Worm (Caenorhabditis elegans) whole organism, L4 larva: ENCODE results near the gene T10B5.4.

Experiments used
- F37D6.2 ChIP-seq: sonication (generic microtip); optimal IDR thresholded peaks from 2 replicates; lab custom pipeline; 2016; ENCODE audit warnings: mild to moderate bottlenecking, missing genetic modification characterization, missing compliant biosample characterization
- T26A8.4 ChIP-seq: fragments of 200-800 bp; sonication (Bioruptor generic); IDR thresholded peaks from 2 replicates; pipeline ENCODE4 v1.3.6; 2022; ENCODE audit warnings: missing genetic modification characterization, missing compliant biosample characterization
- ceh-28 ChIP-seq: fragments of 150-350 bp; optimal IDR thresholded peaks from 2 replicates; lab custom pipeline; 2014; ENCODE audit warnings: missing biosample characterization, missing genetic modification reagents, missing genetic modification characterization
- ceh-44 ChIP-seq: fragments of 200-800 bp; sonication (Bioruptor generic); IDR thresholded peaks from 2 replicates; pipeline ENCODE4 v1.3.6; 2022; ENCODE audit warnings: missing genetic modification reagents, missing genetic modification characterization, missing compliant biosample characterization
- dpl-1 ChIP-seq: fragments of 150-350 bp; optimal IDR thresholded peaks from 2 replicates; lab custom pipeline; 2014; ENCODE audit warnings: missing biosample characterization, missing genetic modification reagents, missing genetic modification characterization
- dve-1 ChIP-seq: sonication (generic microtip); optimal IDR thresholded peaks from 2 replicates; lab custom pipeline; 2017; ENCODE audit warnings: antibody characterized with exemption, mild to moderate bottlenecking, missing genetic modification characterization, missing compliant biosample characterization; ENCODE audit not compliant: insufficient read depth
- fkh-10 ChIP-seq: fragments of 150-350 bp; optimal IDR thresholded peaks from 2 replicates; lab custom pipeline; 2014; ENCODE audit warnings: missing biosample characterization, missing genetic modification reagents, missing genetic modification characterization
- fos-1 ChIP-seq: fragments of 150-350 bp; optimal IDR thresholded peaks from 2 replicates; lab custom pipeline; 2014; ENCODE audit warnings: missing biosample characterization, missing genetic modification characterization
- lin-1 ChIP-seq: fragments of 200-800 bp; sonication (Bioruptor generic); IDR thresholded peaks from 2 replicates; pipeline ENCODE4 v1.3.6; 2022; ENCODE audit warnings: missing genetic modification reagents, missing genetic modification characterization, missing compliant biosample characterization
- nhr-237 ChIP-seq: sonication (generic microtip); optimal IDR thresholded peaks from 2 replicates; lab custom pipeline; 2017; ENCODE audit warnings: missing biosample characterization, missing genetic modification characterization
- nhr-28 ChIP-seq: fragments of 150-350 bp; optimal IDR thresholded peaks from 2 replicates; lab custom pipeline; 2014; ENCODE audit warnings: missing biosample characterization, missing genetic modification characterization
- unc-39 ChIP-seq: sonication (generic microtip); optimal IDR thresholded peaks from 2 replicates; lab custom pipeline; 2017; ENCODE audit warnings: missing biosample characterization, missing genetic modification characterization
- zag-1 ChIP-seq: fragments of 150-350 bp; optimal IDR thresholded peaks from 2 replicates; lab custom pipeline; 2014; ENCODE audit warnings: missing biosample characterization, missing genetic modification characterization
- ztf-11 ChIP-seq: fragments of 150-350 bp; optimal IDR thresholded peaks from 2 replicates; lab custom pipeline; 2014; ENCODE audit warnings: missing biosample characterization, missing genetic modification characterization

ce11 chrV:1907350-1907749 is 35.7 kb upstream of the T10B5.4 start, which contains the start of gene Y32G9A.5:
- TF ChIP-seq unc-39 (tag; lab: Kevin White, UChicago) (no peak), nhr-28 (tag; lab: Kevin White, UChicago) (no peak), nhr-237 (tag; lab: Kevin White, UChicago) (no peak), ceh-44 (no peak), dve-1 (tag; lab: Kevin White, UChicago) (no peak), lin-1 (no peak), fos-1 (tag; lab: Kevin White, UChicago) (no peak), fkh-10 (GFP tag; lab: Kevin White, UChicago) (no peak), ztf-11 (tag; lab: Kevin White, UChicago) (no peak), F37D6.2 (tag; lab: Kevin White, UChicago) (no peak), dpl-1 (GFP tag; lab: Kevin White, UChicago) (no peak), zag-1 (tag; lab: Kevin White, UChicago) (no peak), ceh-28 (tag; lab: Kevin White, UChicago) (no peak), T26A8.4 (GFP tag; lab: Robert Waterston, UW) (no peak)
